Fruit fly (Drosophila melanogaster) whole organism, embryonic: ENCODE measurements around the gene CG1440.

Experiments
- BEAF-32 ChIP-seq: fragments of 200-800 bp; sonication (Bioruptor generic); optimal IDR thresholded peaks from 3 replicates; lab custom pipeline; 2017; ENCODE audit warnings: missing biosample characterization, missing genetic modification characterization, mild to moderate bottlenecking, moderate library complexity, missing genetic modification reagents
- CG12744 ChIP-seq: fragments of 200-800 bp; sonication (Bioruptor generic); optimal IDR thresholded peaks from 2 replicates; lab custom pipeline; 2016; ENCODE audit warnings: missing biosample characterization, missing genetic modification characterization
- CG12769 ChIP-seq: fragments of 200-800 bp; sonication (Bioruptor generic); optimal IDR thresholded peaks from 2 replicates; lab custom pipeline; 2019; ENCODE audit warnings: missing biosample characterization, mild to moderate bottlenecking, missing genetic modification characterization, moderate library complexity
- CG14710 ChIP-seq: fragments of 200-800 bp; sonication (Bioruptor generic); optimal IDR thresholded peaks from 3 replicates; lab custom pipeline; 2019; ENCODE audit warnings: missing biosample characterization, mild to moderate bottlenecking, missing genetic modification characterization, moderate library complexity
- CG16813 ChIP-seq: fragments of 200-800 bp; sonication (Bioruptor generic); IDR thresholded peaks from 3 replicates; pipeline ENCODE4 v1.3.6; 2022; ENCODE audit warnings: missing biosample characterization, missing genetic modification characterization; ENCODE audit not compliant: partially characterized antibody
- CG17186 ChIP-seq: fragments of 200-800 bp; sonication (Bioruptor generic); optimal IDR thresholded peaks from 3 replicates; lab custom pipeline; 2017; ENCODE audit warnings: missing biosample characterization, missing genetic modification reagents, missing genetic modification characterization
- CG1792 ChIP-seq: fragments of 200-800 bp; sonication (Bioruptor generic); optimal IDR thresholded peaks from 2 replicates; lab custom pipeline; 2016; ENCODE audit warnings: missing biosample characterization, missing genetic modification characterization
- CG1832 ChIP-seq: fragments of 200-800 bp; sonication (Bioruptor generic); optimal IDR thresholded peaks from 2 replicates; lab custom pipeline; 2017; ENCODE audit warnings: missing biosample characterization, mild to moderate bottlenecking, missing genetic modification characterization, inconsistent platforms
- CG3065 ChIP-seq: fragments of 200-800 bp; sonication (Bioruptor generic); optimal IDR thresholded peaks from 2 replicates; lab custom pipeline; 2016; ENCODE audit warnings: missing biosample characterization, missing genetic modification characterization
- CG31441 ChIP-seq: fragments of 200-800 bp; sonication (Bioruptor generic); IDR thresholded peaks from 2 replicates; pipeline ENCODE4 v1.3.6; 2022; ENCODE audit warnings: missing biosample characterization, missing genetic modification characterization
- CG32767 ChIP-seq: fragments of 200-800 bp; sonication (Bioruptor generic); IDR thresholded peaks from 2 replicates; pipeline ENCODE4 v1.3.6; 2022; ENCODE audit warnings: missing biosample characterization, missing genetic modification characterization
- CG33213 ChIP-seq: fragments of 200-800 bp; sonication (Bioruptor generic); optimal IDR thresholded peaks from 3 replicates; lab custom pipeline; 2016; ENCODE audit warnings: missing biosample characterization, missing genetic modification characterization
- CG3847 ChIP-seq: fragments of 200-800 bp; sonication (Bioruptor generic); IDR thresholded peaks from 2 replicates; pipeline ENCODE4 v1.3.6; 2022; ENCODE audit warnings: missing biosample characterization, missing genetic modification characterization
- CG4730 ChIP-seq: fragments of 200-800 bp; sonication (Bioruptor generic); IDR thresholded peaks from 2 replicates; pipeline ENCODE4 v1.3.6; 2022; ENCODE audit warnings: missing biosample characterization, missing genetic modification characterization
- CG6175 ChIP-seq: fragments of 200-800 bp; sonication (Bioruptor generic); IDR thresholded peaks from 3 replicates; pipeline ENCODE4 v1.3.6; 2022; ENCODE audit warnings: missing biosample characterization, missing genetic modification characterization
- CG8765 ChIP-seq: fragments of 200-800 bp; sonication (Bioruptor generic); IDR thresholded peaks from 2 replicates; pipeline ENCODE4 v1.3.6; 2022; ENCODE audit warnings: missing biosample characterization, missing genetic modification characterization
- Camta ChIP-seq: fragments of 200-800 bp; sonication (Bioruptor generic); optimal IDR thresholded peaks from 2 replicates; lab custom pipeline; 2016; ENCODE audit warnings: missing biosample characterization, missing genetic modification characterization
- D19B ChIP-seq: fragments of 200-800 bp; sonication (Bioruptor generic); optimal IDR thresholded peaks from 2 replicates; lab custom pipeline; 2017; ENCODE audit warnings: missing biosample characterization, mild to moderate bottlenecking, missing genetic modification characterization
- Dad ChIP-seq: fragments of 200-800 bp; sonication (Bioruptor generic); optimal IDR thresholded peaks from 3 replicates; lab custom pipeline; 2016; ENCODE audit warnings: missing biosample characterization, missing genetic modification characterization
- Ets97D ChIP-seq: fragments of 200-800 bp; sonication (Bioruptor generic); optimal IDR thresholded peaks from 3 replicates; lab custom pipeline; 2016; ENCODE audit warnings: missing biosample characterization, missing genetic modification characterization
- Hsf ChIP-seq: fragments of 200-800 bp; sonication (Bioruptor generic); optimal IDR thresholded peaks from 3 replicates; lab custom pipeline; 2016; ENCODE audit warnings: missing biosample characterization, missing genetic modification characterization
- Six4 ChIP-seq: fragments of 200-800 bp; sonication (Bioruptor generic); optimal IDR thresholded peaks from 2 replicates; lab custom pipeline; 2016; ENCODE audit warnings: missing biosample characterization, missing genetic modification characterization
- Sox100B ChIP-seq: fragments of 200-800 bp; sonication (Bioruptor generic); optimal IDR thresholded peaks from 3 replicates; lab custom pipeline; 2018; ENCODE audit warnings: missing biosample characterization, mild to moderate bottlenecking, missing genetic modification characterization
- Spps ChIP-seq: fragments of 200-800 bp; sonication (Bioruptor generic); optimal IDR thresholded peaks from 2 replicates; lab custom pipeline; 2018; ENCODE audit warnings: missing biosample characterization, mild to moderate bottlenecking, missing genetic modification characterization
- Taf1 ChIP-seq: fragments of 200-800 bp; sonication (Bioruptor generic); IDR thresholded peaks from 2 replicates; pipeline ENCODE4 v1.3.6; 2022; ENCODE audit warnings: missing biosample characterization, missing genetic modification characterization
- amos ChIP-seq: fragments of 200-800 bp; sonication (Bioruptor generic); IDR thresholded peaks from 2 replicates; pipeline ENCODE4 v1.3.6; 2022; ENCODE audit warnings: missing biosample characterization, missing genetic modification characterization; ENCODE audit not compliant: partially characterized antibody
- aop ChIP-seq: fragments of 200-800 bp; sonication (Bioruptor generic); IDR thresholded peaks from 2 replicates; pipeline ENCODE4 v1.3.6; 2022; ENCODE audit warnings: missing biosample characterization, missing genetic modification characterization
- ara ChIP-seq: fragments of 200-800 bp; sonication (Bioruptor generic); IDR thresholded peaks from 2 replicates; pipeline ENCODE4 v1.3.6; 2022; ENCODE audit warnings: missing biosample characterization, missing genetic modification characterization
- caup ChIP-seq: fragments of 200-800 bp; sonication (Bioruptor generic); optimal IDR thresholded peaks from 3 replicates; lab custom pipeline; 2017; ENCODE audit warnings: missing biosample characterization, mild to moderate bottlenecking, missing genetic modification characterization, moderate library complexity; ENCODE audit not compliant: severe bottlenecking
- da ChIP-seq: fragments of 200-800 bp; sonication (Bioruptor generic); optimal IDR thresholded peaks from 2 replicates; lab custom pipeline; 2016; ENCODE audit warnings: missing biosample characterization, missing genetic modification characterization
- dati ChIP-seq: fragments of 200-800 bp; sonication (Bioruptor generic); IDR thresholded peaks from 2 replicates; pipeline ENCODE4 v1.3.6; 2022; ENCODE audit warnings: missing biosample characterization, missing genetic modification characterization
- dysf ChIP-seq: fragments of 200-800 bp; sonication (Bioruptor generic); IDR thresholded peaks from 3 replicates; pipeline ENCODE4 v1.3.6; 2022; ENCODE audit warnings: missing biosample characterization, missing genetic modification characterization
- ewg ChIP-seq: fragments of 200-800 bp; sonication (Bioruptor generic); optimal IDR thresholded peaks from 3 replicates; lab custom pipeline; 2017; ENCODE audit warnings: mild to moderate bottlenecking, missing biosample characterization, missing genetic modification reagents, missing genetic modification characterization
- fru ChIP-seq: fragments of >200 bp; optimal IDR thresholded peaks from 2 replicates; lab custom pipeline; 2017
- h ChIP-seq: fragments of >200 bp; optimal IDR thresholded peaks from 2 replicates; lab custom pipeline; 2017
- hb ChIP-seq: fragments of 200-800 bp; sonication (Bioruptor generic); IDR thresholded peaks from 3 replicates; pipeline ENCODE4 v1.3.6; 2022; ENCODE audit warnings: missing biosample characterization, missing genetic modification characterization; ENCODE audit not compliant: partially characterized antibody
- jing ChIP-seq: fragments of 200-800 bp; sonication (Bioruptor generic); optimal IDR thresholded peaks from 2 replicates; lab custom pipeline; 2018; ENCODE audit warnings: missing biosample characterization, mild to moderate bottlenecking, missing genetic modification characterization
- ken ChIP-seq: fragments of 200-800 bp; sonication (Bioruptor generic); IDR thresholded peaks from 3 replicates; pipeline ENCODE4 v1.3.6; 2022; ENCODE audit warnings: missing biosample characterization, missing genetic modification characterization
- klu ChIP-seq: fragments of 200-800 bp; sonication (Bioruptor generic); IDR thresholded peaks from 2 replicates; pipeline ENCODE4 v1.3.6; 2022; ENCODE audit warnings: missing biosample characterization, missing genetic modification characterization
- knrl ChIP-seq: fragments of 200-800 bp; sonication (Bioruptor generic); IDR thresholded peaks from 3 replicates; pipeline ENCODE4 v1.3.6; 2022; ENCODE audit warnings: missing biosample characterization, missing genetic modification characterization; ENCODE audit not compliant: partially characterized antibody
- luna ChIP-seq: fragments of 200-800 bp; sonication (Bioruptor generic); optimal IDR thresholded peaks from 2 replicates; lab custom pipeline; 2016; ENCODE audit warnings: missing biosample characterization, missing genetic modification characterization
- org-1 ChIP-seq: fragments of 200-800 bp; sonication (Bioruptor generic); optimal IDR thresholded peaks from 2 replicates; lab custom pipeline; 2017; ENCODE audit warnings: missing biosample characterization, missing genetic modification characterization
- pros ChIP-seq: fragments of 200-800 bp; sonication (Bioruptor generic); optimal IDR thresholded peaks from 3 replicates; lab custom pipeline; 2019; ENCODE audit warnings: missing biosample characterization, mild to moderate bottlenecking, missing genetic modification characterization, moderate library complexity
- sc ChIP-seq, 3 experiments: fragments of >200 bp in 2 of 3; fragments of 200-800 bp in 1 of 3; sonication (Bioruptor generic) in 1 of 3; optimal IDR thresholded peaks; 2 replicates in 2 of 3; 3 replicates in 1 of 3; lab custom pipeline; 2017; ENCODE audit warnings: mild to moderate bottlenecking in 1 of 3, missing biosample characterization in 1 of 3, missing genetic modification characterization in 1 of 3, missing genetic modification reagents in 1 of 3
- stc ChIP-seq: fragments of 200-800 bp; sonication (Bioruptor generic); IDR thresholded peaks from 2 replicates; pipeline ENCODE4 v1.3.6; 2022; ENCODE audit warnings: missing biosample characterization, missing genetic modification characterization
- tna ChIP-seq: fragments of 200-800 bp; sonication (Bioruptor generic); IDR thresholded peaks from 2 replicates; pipeline ENCODE4 v1.3.6; 2022; ENCODE audit warnings: missing biosample characterization, missing genetic modification characterization; ENCODE audit not compliant: partially characterized antibody
- vvl ChIP-seq: fragments of 200-800 bp; sonication (Bioruptor generic); IDR thresholded peaks from 2 replicates; pipeline ENCODE4 v1.3.6; 2022; ENCODE audit warnings: missing biosample characterization, missing genetic modification characterization
- zf30C ChIP-seq: fragments of 200-800 bp; sonication (Bioruptor generic); optimal IDR thresholded peaks from 3 replicates; lab custom pipeline; 2018; ENCODE audit warnings: missing biosample characterization, mild to moderate bottlenecking, missing genetic modification characterization
- zfh1 ChIP-seq: fragments of 200-800 bp; sonication (Bioruptor generic); IDR thresholded peaks from 3 replicates; pipeline ENCODE4 v1.3.6; 2022; ENCODE audit warnings: missing biosample characterization, missing genetic modification characterization

The CG1440 gene

DNA sequence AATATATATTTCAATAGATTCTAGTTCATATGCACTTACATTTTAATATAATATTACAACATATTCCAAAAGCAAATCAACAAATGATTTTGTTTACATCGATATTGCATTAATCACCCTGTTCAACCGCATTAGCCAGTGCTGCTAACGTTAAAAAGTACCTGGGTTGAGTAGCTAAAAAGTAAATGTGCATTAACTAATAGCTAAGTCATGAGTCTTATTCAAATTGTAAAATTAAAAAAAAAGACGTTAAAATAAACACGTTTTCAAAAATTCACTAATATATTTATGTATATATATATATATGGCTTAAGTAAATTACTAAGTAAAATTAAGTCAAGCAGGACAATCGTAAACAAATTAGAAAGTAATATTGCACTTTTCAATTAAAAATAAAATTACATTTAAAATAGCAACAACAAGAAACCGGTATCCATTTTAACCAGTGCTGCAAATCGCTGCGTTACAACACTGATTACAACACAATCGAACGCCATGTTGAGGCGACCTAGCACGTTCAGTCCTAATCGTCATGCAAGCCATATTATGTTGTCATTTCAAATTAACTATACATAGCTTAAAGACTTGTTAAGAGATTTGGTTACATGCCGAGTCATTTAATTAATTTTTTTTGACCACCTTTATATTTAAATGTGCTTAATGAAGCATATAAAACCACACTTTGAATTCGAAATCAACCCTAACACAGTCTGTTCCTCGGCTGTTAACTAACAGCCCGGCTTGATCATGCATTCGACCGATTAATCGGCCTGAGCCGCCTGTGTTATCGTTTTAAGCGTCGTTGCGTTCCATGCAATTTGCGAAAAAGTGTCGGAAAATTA lies 38.5 kb upstream of the CG1440 start, which contains the start of gene CG10555 (continued):
- TF ChIP-seq pros (no peak), CG6175 (GFP tag; lab: Robert Waterston, UW) (peak; percentile 70; the same call in 1 of the 3 replicates), ara (GFP tag; lab: Robert Waterston, UW) (peak; percentile 91), CG8765 (peak; percentile 86), CG31441 (GFP tag; lab: Robert Waterston, UW) (peak; percentile 74), CG14710 (tag; lab: Kevin White, UChicago) (peak; percentile 85), D19B (GFP tag; lab: Kevin White, UChicago) (peak; percentile 44), stc (GFP tag; lab: Robert Waterston, UW) (peak; percentile 84), knrl (GFP tag; lab: Robert Waterston, UW) (peak; percentile 91), aop (GFP tag; lab: Robert Waterston, UW) (0 out of 2 replicates have a peak, but pooled peaks have one; percentile 48), da (peak; percentile 80), CG17186 (GFP tag; lab: Kevin White, UChicago) (peak; percentile 17), Ets97D (GFP tag; lab: Kevin White, UChicago) (peak; percentile 88), zfh1 (GFP tag; lab: Robert Waterston, UW) (peak; percentile 90), Camta (GFP tag; lab: Kevin White, UChicago) (peak; percentile 50), org-1 (GFP tag; lab: Kevin White, UChicago) (peak; percentile 24), Six4 (GFP tag; lab: Kevin White, UChicago) (peak; percentile 59), CG12769 (tag; lab: Kevin White, UChicago) (peak; percentile 86), Hsf (GFP tag; lab: Kevin White, UChicago) (peak; percentile 95), CG3065 (GFP tag; lab: Kevin White, UChicago) (peak; percentile 14), jing (GFP tag; lab: Kevin White, UChicago) (peak; percentile 79), fru (lab: Kevin White, UChicago) (no peak), CG1832 (no peak), sc (optimal IDR thresholded peaks at IDR 0.05; lab: Kevin White, UChicago) (no peak), sc (GFP tag; optimal IDR thresholded peaks at IDR 0.05; lab: Kevin White, UChicago) (peak; percentile 45), vvl (peak; percentile 85), Spps (tag; lab: Kevin White, UChicago) (no peak), caup (peak; percentile 77), dati (GFP tag; lab: Robert Waterston, UW) (peak; percentile 74), luna (GFP tag; lab: Kevin White, UChicago) (no peak), klu (GFP tag; lab: Robert Waterston, UW) (peak; percentile 75), CG12744 (GFP tag; lab: Kevin White, UChicago) (peak; percentile 83), CG3847 (GFP tag; lab: Robert Waterston, UW) (peak; percentile 91), CG4730 (GFP tag; lab: Robert Waterston, UW) (peak; percentile 77), Sox100B (GFP tag; lab: Kevin White, UChicago) (peak; percentile 68), CG16813 (GFP tag; lab: Robert Waterston, UW) (peak; percentile 83), tna (GFP tag; lab: Robert Waterston, UW) (peak; percentile 69), CG1792 (GFP tag; lab: Kevin White, UChicago) (peak; percentile 99), ewg (GFP tag; lab: Kevin White, UChicago) (peak; percentile 84), Dad (peak; percentile 78), amos (GFP tag; lab: Robert Waterston, UW) (peak; percentile 65; the same call in 1 of the 2 replicates), h (no peak), CG33213 (GFP tag; lab: Kevin White, UChicago) (peak; percentile 77), dysf (peak; percentile 94), hb (peak; percentile 85), BEAF-32 (GFP tag; lab: Kevin White, UChicago) (peak; percentile 53), CG32767 (GFP tag; lab: Robert Waterston, UW) (peak; percentile 71; the same call in 1 of the 2 replicates), Taf1 (GFP tag; lab: Robert Waterston, UW) (peak; percentile 72), ken (GFP tag; lab: Robert Waterston, UW) (peak; percentile 96), zf30C (no peak)
